Fruit fly (Drosophila melanogaster) whole organism, embryonic: ENCODE results near the gene CG15011.

ENCODE experiments used
- BEAF-32 ChIP-seq: fragments of 200-800 bp; sonication (Bioruptor generic); optimal IDR thresholded peaks from 3 replicates; lab custom pipeline; 2017; ENCODE audit warnings: missing biosample characterization, missing genetic modification characterization, mild to moderate bottlenecking, moderate library complexity, missing genetic modification reagents
- CG10209 ChIP-seq: fragments of 200-800 bp; sonication (Bioruptor generic); optimal IDR thresholded peaks from 3 replicates; lab custom pipeline; 2017; ENCODE audit warnings: missing biosample characterization, mild to moderate bottlenecking, missing genetic modification characterization, missing genetic modification reagents
- CG10959 ChIP-seq: fragments of 200-800 bp; sonication (Bioruptor generic); IDR thresholded peaks from 2 replicates; pipeline ENCODE4 v1.3.6; 2022; ENCODE audit warnings: missing biosample characterization, missing genetic modification characterization
- CG11085 ChIP-seq: fragments of 200-800 bp; sonication (Bioruptor generic); IDR thresholded peaks from 2 replicates; pipeline ENCODE4 v1.3.6; 2022; ENCODE audit warnings: missing biosample characterization, missing genetic modification characterization
- CG12219 ChIP-seq: fragments of 200-800 bp; sonication (Bioruptor generic); optimal IDR thresholded peaks from 3 replicates; lab custom pipeline; 2018; ENCODE audit warnings: missing biosample characterization, mild to moderate bottlenecking, missing genetic modification characterization
- CG13624 ChIP-seq: fragments of 200-800 bp; sonication (Bioruptor generic); optimal IDR thresholded peaks from 2 replicates; lab custom pipeline; 2016; ENCODE audit warnings: missing biosample characterization, missing genetic modification characterization
- CG15269 ChIP-seq: fragments of 200-800 bp; sonication (Bioruptor generic); optimal IDR thresholded peaks from 2 replicates; lab custom pipeline; 2018; ENCODE audit warnings: missing biosample characterization, mild to moderate bottlenecking, missing genetic modification characterization, moderate library complexity
- CG17612 ChIP-seq: fragments of 200-800 bp; sonication (Bioruptor generic); IDR thresholded peaks from 2 replicates; pipeline ENCODE4 v1.3.6; 2022; ENCODE audit warnings: missing biosample characterization, missing genetic modification characterization
- CG18476 ChIP-seq: fragments of 200-800 bp; sonication (Bioruptor generic); optimal IDR thresholded peaks from 2 replicates; lab custom pipeline; 2016; ENCODE audit warnings: missing biosample characterization, mild to moderate bottlenecking, missing genetic modification characterization
- CG2875 ChIP-seq: fragments of 200-800 bp; sonication (Bioruptor generic); optimal IDR thresholded peaks from 2 replicates; lab custom pipeline; 2017; ENCODE audit warnings: missing biosample characterization, mild to moderate bottlenecking, missing genetic modification characterization, missing genetic modification reagents
- CG3065 ChIP-seq: fragments of 200-800 bp; sonication (Bioruptor generic); optimal IDR thresholded peaks from 2 replicates; lab custom pipeline; 2016; ENCODE audit warnings: missing biosample characterization, missing genetic modification characterization
- CG4424 ChIP-seq: fragments of 200-800 bp; sonication (Bioruptor generic); optimal IDR thresholded peaks from 3 replicates; lab custom pipeline; 2016; ENCODE audit warnings: missing biosample characterization, missing genetic modification characterization
- CG5245 ChIP-seq: fragments of 200-800 bp; sonication (Bioruptor generic); optimal IDR thresholded peaks from 3 replicates; lab custom pipeline; 2016; ENCODE audit warnings: missing biosample characterization, missing genetic modification characterization
- CG8944 ChIP-seq: fragments of 200-800 bp; sonication (Bioruptor generic); optimal IDR thresholded peaks from 3 replicates; lab custom pipeline; 2016; ENCODE audit warnings: missing biosample characterization, missing genetic modification characterization
- CG9876 ChIP-seq: fragments of 200-800 bp; sonication (Bioruptor generic); optimal IDR thresholded peaks from 2 replicates; lab custom pipeline; 2016; ENCODE audit warnings: missing biosample characterization, missing genetic modification characterization
- D19A ChIP-seq: fragments of 200-800 bp; optimal IDR thresholded peaks from 3 replicates; lab custom pipeline; 2019; ENCODE audit warnings: missing biosample characterization, mild to moderate bottlenecking, missing genetic modification characterization, moderate library complexity
- Deaf1 ChIP-seq: fragments of 200-800 bp; optimal IDR thresholded peaks from 3 replicates; lab custom pipeline; 2019; ENCODE audit warnings: missing biosample characterization, mild to moderate bottlenecking, missing genetic modification characterization, moderate library complexity
- Drgx ChIP-seq: fragments of 200-800 bp; sonication (Bioruptor generic); IDR thresholded peaks from 2 replicates; pipeline ENCODE4 v1.3.6; 2022; ENCODE audit warnings: missing biosample characterization, missing genetic modification characterization
- Elba2 ChIP-seq: fragments of 200-800 bp; sonication (Bioruptor generic); optimal IDR thresholded peaks from 3 replicates; lab custom pipeline; 2016; ENCODE audit warnings: missing biosample characterization, missing genetic modification characterization
- Fer2 ChIP-seq: fragments of 200-800 bp; sonication (Bioruptor generic); optimal IDR thresholded peaks from 2 replicates; lab custom pipeline; 2018; ENCODE audit warnings: missing biosample characterization, mild to moderate bottlenecking, missing genetic modification characterization, moderate library complexity
- Gsc ChIP-seq: fragments of 200-800 bp; sonication (Bioruptor generic); IDR thresholded peaks from 2 replicates; pipeline ENCODE4 v1.3.6; 2022; ENCODE audit warnings: missing biosample characterization, missing genetic modification characterization
- Hr78 ChIP-seq, 2 experiments: fragments of 200-800 bp in 1 of 2; fragments of >200 bp in 1 of 2; sonication (Bioruptor generic) in 1 of 2; optimal IDR thresholded peaks; 2 replicates each; lab custom pipeline; 2017 to 2019; ENCODE audit warnings: missing biosample characterization in 2 of 2, missing genetic modification characterization in 2 of 2, mild to moderate bottlenecking in 1 of 2, moderate library complexity in 1 of 2
- Lhr ChIP-seq: fragments of 200-800 bp; sonication (Bioruptor generic); optimal IDR thresholded peaks from 3 replicates; lab custom pipeline; 2017; ENCODE audit warnings: mild to moderate bottlenecking, missing biosample characterization, missing genetic modification reagents, missing genetic modification characterization
- Mrtf ChIP-seq: fragments of 200-800 bp; sonication (Bioruptor generic); IDR thresholded peaks from 3 replicates; pipeline ENCODE4 v1.3.6; 2022; ENCODE audit warnings: missing biosample characterization, missing genetic modification characterization
- Nf-YA ChIP-seq: fragments of 200-800 bp; sonication (Bioruptor generic); IDR thresholded peaks from 2 replicates; pipeline ENCODE4 v1.3.6; 2022; ENCODE audit warnings: missing biosample characterization, missing genetic modification characterization
- Oaz ChIP-seq: fragments of 200-800 bp; sonication (Bioruptor generic); IDR thresholded peaks from 2 replicates; pipeline ENCODE4 v1.3.6; 2022; ENCODE audit warnings: missing biosample characterization, missing genetic modification characterization
- Sin3A ChIP-seq: fragments of >200 bp; optimal IDR thresholded peaks from 2 replicates; lab custom pipeline; 2018
- Sox102F ChIP-seq: fragments of 200-800 bp; sonication (Bioruptor generic); optimal IDR thresholded peaks from 2 replicates; lab custom pipeline; 2018; ENCODE audit warnings: missing biosample characterization, mild to moderate bottlenecking, missing genetic modification characterization, moderate library complexity
- Spps ChIP-seq: fragments of 200-800 bp; sonication (Bioruptor generic); optimal IDR thresholded peaks from 2 replicates; lab custom pipeline; 2018; ENCODE audit warnings: missing biosample characterization, mild to moderate bottlenecking, missing genetic modification characterization
- Ssrp ChIP-seq: fragments of 200-800 bp; sonication (Bioruptor generic); optimal IDR thresholded peaks from 2 replicates; lab custom pipeline; 2018; ENCODE audit warnings: missing biosample characterization, mild to moderate bottlenecking, missing genetic modification characterization, moderate library complexity
- Stat92E ChIP-seq, 3 experiments: fragments of >200 bp in 2 of 3; fragments of 200-800 bp in 1 of 3; sonication (Bioruptor generic) in 1 of 3; optimal IDR thresholded peaks; 2 replicates each; lab custom pipeline; 2017 to 2019; ENCODE audit warnings: missing biosample characterization in 3 of 3, missing genetic modification characterization in 3 of 3, mild to moderate bottlenecking in 1 of 3, moderate library complexity in 1 of 3
- Trl ChIP-seq, 3 experiments: fragments of >200 bp in 2 of 3; fragments of 200-800 bp in 1 of 3; sonication (Bioruptor generic) in 1 of 3; optimal IDR thresholded peaks; 2 replicates in 1 of 3; 3 replicates in 2 of 3; lab custom pipeline; 2016 to 2017; ENCODE audit warnings: missing biosample characterization in 1 of 3, missing genetic modification characterization in 1 of 3
- ato ChIP-seq: fragments of 200-800 bp; sonication (Bioruptor generic); IDR thresholded peaks from 2 replicates; pipeline ENCODE4 v1.3.6; 2022; ENCODE audit warnings: missing biosample characterization, missing genetic modification characterization; ENCODE audit not compliant: partially characterized antibody
- az2 ChIP-seq: fragments of 200-800 bp; sonication (Bioruptor generic); optimal IDR thresholded peaks from 3 replicates; lab custom pipeline; 2016; ENCODE audit warnings: missing biosample characterization, missing genetic modification characterization
- bbx ChIP-seq: fragments of 200-800 bp; sonication (Bioruptor generic); IDR thresholded peaks from 2 replicates; pipeline ENCODE4 v1.3.6; 2022; ENCODE audit warnings: missing biosample characterization, missing genetic modification characterization; ENCODE audit not compliant: partially characterized antibody
- da ChIP-seq: fragments of 200-800 bp; sonication (Bioruptor generic); optimal IDR thresholded peaks from 2 replicates; lab custom pipeline; 2016; ENCODE audit warnings: missing biosample characterization, missing genetic modification characterization
- fru ChIP-seq: fragments of >200 bp; optimal IDR thresholded peaks from 2 replicates; lab custom pipeline; 2017
- fu2 ChIP-seq: fragments of 200-800 bp; sonication (Bioruptor generic); optimal IDR thresholded peaks from 2 replicates; lab custom pipeline; 2016; ENCODE audit warnings: missing biosample characterization, missing genetic modification characterization
- klu ChIP-seq: fragments of 200-800 bp; sonication (Bioruptor generic); IDR thresholded peaks from 2 replicates; pipeline ENCODE4 v1.3.6; 2022; ENCODE audit warnings: missing biosample characterization, missing genetic modification characterization
- kni ChIP-seq: fragments of 200-800 bp; sonication (Bioruptor generic); optimal IDR thresholded peaks from 3 replicates; lab custom pipeline; 2017; ENCODE audit warnings: mild to moderate bottlenecking, missing biosample characterization, missing genetic modification reagents, missing genetic modification characterization
- lab ChIP-seq: fragments of 200-800 bp; sonication (Bioruptor generic); optimal IDR thresholded peaks from 3 replicates; lab custom pipeline; 2017; ENCODE audit warnings: missing biosample characterization, missing genetic modification characterization, mild to moderate bottlenecking, moderate library complexity, missing genetic modification reagents
- oc ChIP-seq: fragments of 200-800 bp; sonication (Bioruptor generic); optimal IDR thresholded peaks from 2 replicates; lab custom pipeline; 2018; ENCODE audit warnings: missing biosample characterization, mild to moderate bottlenecking, missing genetic modification characterization, moderate library complexity
- otp ChIP-seq: fragments of 200-800 bp; sonication (Bioruptor generic); IDR thresholded peaks from 3 replicates; pipeline ENCODE4, ENCODE4 v1.3.6; 2022; ENCODE audit warnings: missing biosample characterization, missing genetic modification characterization
- repo ChIP-seq: fragments of 200-800 bp; sonication (Bioruptor generic); optimal IDR thresholded peaks from 2 replicates; lab custom pipeline; 2016; ENCODE audit warnings: missing biosample characterization, missing genetic modification characterization
- sd ChIP-seq: fragments of 200-800 bp; sonication (Bioruptor generic); optimal IDR thresholded peaks from 3 replicates; lab custom pipeline; 2018; ENCODE audit warnings: missing biosample characterization, mild to moderate bottlenecking, missing genetic modification characterization, moderate library complexity
- sob ChIP-seq: fragments of 200-800 bp; sonication (Bioruptor generic); IDR thresholded peaks from 2 replicates; pipeline ENCODE4 v1.3.6; 2022; ENCODE audit warnings: missing biosample characterization, missing genetic modification characterization
- tgo ChIP-seq: fragments of 200-800 bp; sonication (Bioruptor generic); IDR thresholded peaks from 3 replicates; pipeline ENCODE4 v1.3.6; 2022; ENCODE audit warnings: missing biosample characterization, missing genetic modification characterization
- vnd ChIP-seq: fragments of 200-800 bp; sonication (Bioruptor generic); IDR thresholded peaks from 3 replicates; pipeline ENCODE4 v1.3.6; 2022; ENCODE audit warnings: missing biosample characterization, missing genetic modification characterization; ENCODE audit not compliant: partially characterized antibody
- vvl ChIP-seq: fragments of 200-800 bp; sonication (Bioruptor generic); IDR thresholded peaks from 2 replicates; pipeline ENCODE4 v1.3.6; 2022; ENCODE audit warnings: missing biosample characterization, missing genetic modification characterization
- z ChIP-seq: fragments of 200-800 bp; sonication (Bioruptor generic); IDR thresholded peaks from 3 replicates; pipeline ENCODE4 v1.3.6; 2022; ENCODE audit warnings: missing biosample characterization, missing genetic modification characterization

CG15011 gene

dm6 chr3L:4307691-4308383, 48.9 kb upstream of the CG15011 start, which contains the start of gene dyl (continued):
- TF ChIP-seq Mrtf (GFP tag; lab: Robert Waterston, UW) (no peak), sob (no peak), Sin3A (lab: Kevin White, UChicago) (no peak), Fer2 (no peak), ato (GFP tag; lab: Robert Waterston, UW) (no peak), fu2 (no peak), otp (no peak), Elba2 (GFP tag; lab: Kevin White, UChicago) (no peak), Drgx (GFP tag; lab: Robert Waterston, UW) (no peak), Ssrp (tag; lab: Kevin White, UChicago) (no peak), CG4424 (GFP tag; lab: Kevin White, UChicago) (no peak), CG17612 (no peak), CG10959 (GFP tag; lab: Robert Waterston, UW) (no peak), Hr78 (GFP tag; optimal IDR thresholded peaks at IDR 0.05; lab: Kevin White, UChicago) (peak in 1 of 2 experiments; percentile 68), Deaf1 (tag; lab: Kevin White, UChicago) (peak; percentile 86), az2 (GFP tag; lab: Kevin White, UChicago) (no peak), CG3065 (no peak), Nf-YA (GFP tag; lab: Robert Waterston, UW) (no peak), oc (tag; lab: Kevin White, UChicago) (peak; percentile 68), CG9876 (GFP tag; lab: Kevin White, UChicago) (no peak), BEAF-32 (GFP tag; lab: Kevin White, UChicago) (no peak), repo (GFP tag; lab: Kevin White, UChicago) (no peak), Stat92E (GFP tag; optimal IDR thresholded peaks at IDR 0.05; lab: Kevin White, UChicago) (no peak), CG15269 (tag; lab: Kevin White, UChicago) (no peak), CG18476 (GFP tag; lab: Kevin White, UChicago) (no peak), lab (GFP tag; lab: Kevin White, UChicago) (no peak), kni (GFP tag; lab: Kevin White, UChicago) (peak; percentile 86), Trl (optimal IDR thresholded peaks at IDR 0.05; lab: Kevin White, UChicago) (no peak), Trl (GFP tag; optimal IDR thresholded peaks at IDR 0.05; lab: Kevin White, UChicago) (no peak), CG11085 (no peak), Sox102F (GFP tag; lab: Kevin White, UChicago) (no peak), CG10209 (no peak), sd (peak; percentile 33), CG2875 (GFP tag; lab: Kevin White, UChicago) (no peak), Lhr (GFP tag; lab: Kevin White, UChicago) (no peak), CG8944 (no peak), vnd (GFP tag; lab: Robert Waterston, UW) (no peak), CG13624 (GFP tag; lab: Kevin White, UChicago) (no peak), D19A (tag; lab: Kevin White, UChicago) (no peak), CG12219 (no peak), klu (no peak), CG5245 (no peak), z (no peak), Oaz (GFP tag; lab: Robert Waterston, UW) (no peak), bbx (0 out of 2 replicates have a peak, but pooled peaks have one; percentile 3), Gsc (no peak), Spps (tag; lab: Kevin White, UChicago) (no peak), da (no peak), tgo (no peak), vvl (GFP tag; lab: Robert Waterston, UW) (peak; percentile 55; the same call in 1 of the 2 replicates), fru (lab: Kevin White, UChicago) (no peak)
